Worm (Caenorhabditis elegans) whole organism, L2 larva: ENCODE measurements around the gene ssp-10.
A peak's percentile ranks its signal among the peaks of the same experiment; 100 is the strongest.

Source experiments
- C34F6.9 ChIP-seq: fragments of 150-350 bp; optimal IDR thresholded peaks from 2 replicates; lab custom pipeline; 2014; ENCODE audit warnings: missing biosample characterization, missing genetic modification characterization
- F13H6.1 ChIP-seq: sonication (generic microtip); optimal IDR thresholded peaks from 2 replicates; lab custom pipeline; 2016; ENCODE audit warnings: missing genetic modification characterization, missing compliant biosample characterization
- R02D3.7 ChIP-seq: fragments of 150-350 bp; optimal IDR thresholded peaks from 2 replicates; lab custom pipeline; 2014; ENCODE audit warnings: missing biosample characterization, missing genetic modification characterization
- Y55F3AM.14 ChIP-seq: fragments of 200-800 bp; sonication (Bioruptor generic); optimal IDR thresholded peaks from 2 replicates; lab custom pipeline; 2018; ENCODE audit warnings: mild to moderate bottlenecking, missing genetic modification characterization, missing compliant biosample characterization
- ZK546.5 ChIP-seq: sonication (generic microtip); optimal IDR thresholded peaks from 2 replicates; lab custom pipeline; 2017; ENCODE audit warnings: missing biosample characterization, missing genetic modification characterization
- alr-1 ChIP-seq: fragments of 150-350 bp; optimal IDR thresholded peaks from 2 replicates; lab custom pipeline; 2014; ENCODE audit warnings: missing biosample characterization, missing genetic modification characterization
- aly-2 ChIP-seq: fragments of 150-350 bp; optimal IDR thresholded peaks from 2 replicates; lab custom pipeline; 2014; ENCODE audit warnings: missing biosample characterization, missing genetic modification characterization
- ama-1 ChIP-seq: fragments of 150-350 bp; optimal IDR thresholded peaks from 2 replicates; lab custom pipeline; 2018; ENCODE audit warnings: inconsistent platforms
- blmp-1 ChIP-seq: sonication (generic microtip); optimal IDR thresholded peaks from 2 replicates; lab custom pipeline; 2017; ENCODE audit warnings: missing genetic modification characterization, mild to moderate bottlenecking, missing compliant biosample characterization, antibody characterized with exemption, moderate library complexity; ENCODE audit not compliant: insufficient read depth
- ceh-16 ChIP-seq: fragments of 150-350 bp; optimal IDR thresholded peaks from 2 replicates; lab custom pipeline; 2014; ENCODE audit warnings: missing biosample characterization, missing genetic modification characterization
- ceh-82 ChIP-seq: fragments of 150-350 bp; optimal IDR thresholded peaks from 2 replicates; lab custom pipeline; 2014; ENCODE audit warnings: missing biosample characterization, missing genetic modification characterization
- crh-2 ChIP-seq: sonication (generic microtip); optimal IDR thresholded peaks from 2 replicates; lab custom pipeline; 2017; ENCODE audit warnings: missing biosample characterization, missing genetic modification characterization
- dmd-4 ChIP-seq: sonication (generic microtip); optimal IDR thresholded peaks from 2 replicates; lab custom pipeline; 2017; ENCODE audit warnings: missing biosample characterization, missing genetic modification characterization
- egl-27 ChIP-seq: sonication (generic microtip); optimal IDR thresholded peaks from 3 replicates; lab custom pipeline; 2017; ENCODE audit warnings: missing biosample characterization, missing genetic modification reagents, missing genetic modification characterization
- elt-1 ChIP-seq: fragments of 150-350 bp; optimal IDR thresholded peaks from 2 replicates; lab custom pipeline; 2014; ENCODE audit warnings: missing biosample characterization, missing genetic modification characterization
- elt-3 ChIP-seq: sonication (generic microtip); optimal IDR thresholded peaks from 2 replicates; lab custom pipeline; 2017; ENCODE audit warnings: missing biosample characterization, missing genetic modification characterization
- fos-1 ChIP-seq: fragments of 150-350 bp; optimal IDR thresholded peaks from 2 replicates; lab custom pipeline; 2014; ENCODE audit warnings: missing biosample characterization, missing genetic modification characterization
- gmeb-1 ChIP-seq: fragments of 150-350 bp; optimal IDR thresholded peaks from 2 replicates; lab custom pipeline; 2014; ENCODE audit warnings: missing biosample characterization, missing genetic modification characterization
- lin-11 ChIP-seq: fragments of 150-350 bp; sonication (generic microtip); optimal IDR thresholded peaks from 2 replicates; lab custom pipeline; 2014; ENCODE audit warnings: missing biosample characterization, missing genetic modification characterization, inconsistent platforms, mixed read lengths
- lin-13 ChIP-seq: fragments of 150-350 bp; optimal IDR thresholded peaks from 2 replicates; lab custom pipeline; 2014; ENCODE audit warnings: missing biosample characterization, missing genetic modification reagents, missing genetic modification characterization
- lin-39 ChIP-seq: fragments of 150-350 bp; optimal IDR thresholded peaks from 2 replicates; lab custom pipeline; 2014; ENCODE audit warnings: missing biosample characterization, missing genetic modification reagents, missing genetic modification characterization
- lsy-2 ChIP-seq, 2 experiments: fragments of 150-350 bp in 1 of 2; sonication (generic microtip) in 1 of 2; optimal IDR thresholded peaks; 2 replicates each; lab custom pipeline; 2014 to 2017; ENCODE audit warnings: missing biosample characterization in 2 of 2, missing genetic modification characterization in 2 of 2
- mab-5 ChIP-seq: fragments of 150-350 bp; optimal IDR thresholded peaks from 2 replicates; lab custom pipeline; 2014; ENCODE audit warnings: missing biosample characterization, missing genetic modification characterization
- mbf-1 ChIP-seq: sonication (generic microtip); optimal IDR thresholded peaks from 2 replicates; lab custom pipeline; 2017; ENCODE audit warnings: missing biosample characterization, missing genetic modification characterization
- mdl-1 ChIP-seq, 2 experiments: fragments of 150-350 bp in 1 of 2; sonication (generic microtip) in 1 of 2; optimal IDR thresholded peaks; 2 replicates each; lab custom pipeline; 2017; ENCODE audit warnings: missing biosample characterization in 2 of 2, missing genetic modification characterization in 2 of 2
- nhr-10 ChIP-seq: sonication (generic microtip); optimal IDR thresholded peaks from 2 replicates; lab custom pipeline; 2017; ENCODE audit warnings: missing biosample characterization, missing genetic modification characterization
- nhr-11 ChIP-seq: fragments of 150-350 bp; optimal IDR thresholded peaks from 2 replicates; lab custom pipeline; 2014; ENCODE audit warnings: missing biosample characterization, missing genetic modification characterization
- nhr-12 ChIP-seq: fragments of 150-350 bp; optimal IDR thresholded peaks from 2 replicates; lab custom pipeline; 2014; ENCODE audit warnings: missing biosample characterization, missing genetic modification characterization
- nhr-129 ChIP-seq: fragments of 150-350 bp; optimal IDR thresholded peaks from 2 replicates; lab custom pipeline; 2014; ENCODE audit warnings: missing biosample characterization, missing genetic modification characterization
- nhr-21 ChIP-seq: fragments of 150-350 bp; optimal IDR thresholded peaks from 2 replicates; lab custom pipeline; 2014; ENCODE audit warnings: missing biosample characterization, missing genetic modification characterization
- nhr-23 ChIP-seq: fragments of 150-350 bp; optimal IDR thresholded peaks from 2 replicates; lab custom pipeline; 2014; ENCODE audit warnings: missing biosample characterization, missing genetic modification reagents, missing genetic modification characterization
- nhr-237 ChIP-seq: fragments of 150-350 bp; optimal IDR thresholded peaks from 2 replicates; lab custom pipeline; 2014; ENCODE audit warnings: missing biosample characterization, missing genetic modification characterization
- nhr-25 ChIP-seq: fragments of 150-350 bp; sonication (generic microtip); optimal IDR thresholded peaks from 3 replicates; lab custom pipeline; 2014; ENCODE audit warnings: missing biosample characterization, missing genetic modification characterization
- nhr-6 ChIP-seq: fragments of 150-350 bp; optimal IDR thresholded peaks from 2 replicates; lab custom pipeline; 2014; ENCODE audit warnings: missing biosample characterization, missing genetic modification characterization
- nhr-77 ChIP-seq: fragments of 150-350 bp; optimal IDR thresholded peaks from 2 replicates; lab custom pipeline; 2014; ENCODE audit warnings: missing biosample characterization, missing genetic modification characterization
- peb-1 ChIP-seq: fragments of 150-350 bp; optimal IDR thresholded peaks from 2 replicates; lab custom pipeline; 2014; ENCODE audit warnings: missing biosample characterization, missing genetic modification characterization
- sem-4 ChIP-seq: fragments of 150-350 bp; optimal IDR thresholded peaks from 2 replicates; lab custom pipeline; 2014; ENCODE audit warnings: missing biosample characterization, missing genetic modification reagents, missing genetic modification characterization
- skn-1 ChIP-seq: sonication (generic microtip); optimal IDR thresholded peaks from 2 replicates; lab custom pipeline; 2017; ENCODE audit warnings: missing biosample characterization, missing genetic modification characterization
- sma-3 ChIP-seq: sonication (generic microtip); optimal IDR thresholded peaks from 2 replicates; lab custom pipeline; 2016; ENCODE audit warnings: missing genetic modification reagents, missing genetic modification characterization, missing compliant biosample characterization
- sma-9 ChIP-seq, 2 experiments: fragments of 150-350 bp in 1 of 2; sonication (generic microtip) in 1 of 2; optimal IDR thresholded peaks; 2 replicates each; lab custom pipeline; 2014 to 2016; ENCODE audit warnings: missing genetic modification characterization in 2 of 2, mild to moderate bottlenecking in 1 of 2, missing biosample characterization in 1 of 2, missing compliant biosample characterization in 1 of 2, missing genetic modification reagents in 1 of 2, moderate library complexity in 1 of 2
- snpc-4 ChIP-seq: fragments of 150-350 bp; optimal IDR thresholded peaks from 2 replicates; lab custom pipeline; 2014; ENCODE audit warnings: missing biosample characterization, missing genetic modification characterization
- unc-39 ChIP-seq: fragments of 150-350 bp; optimal IDR thresholded peaks from 2 replicates; lab custom pipeline; 2014; ENCODE audit warnings: missing biosample characterization, missing genetic modification characterization
- unc-55 ChIP-seq: fragments of 150-350 bp; sonication (generic microtip); optimal IDR thresholded peaks from 3 replicates; lab custom pipeline; 2014; ENCODE audit warnings: missing biosample characterization, missing genetic modification reagents, missing genetic modification characterization
- unc-62 ChIP-seq: fragments of 150-350 bp; optimal IDR thresholded peaks from 2 replicates; lab custom pipeline; 2014; ENCODE audit warnings: missing biosample characterization, missing genetic modification reagents, missing genetic modification characterization
- zag-1 ChIP-seq: fragments of 150-350 bp; optimal IDR thresholded peaks from 2 replicates; lab custom pipeline; 2014; ENCODE audit warnings: missing biosample characterization, missing genetic modification characterization
- ztf-4 ChIP-seq: fragments of 150-350 bp; optimal IDR thresholded peaks from 2 replicates; lab custom pipeline; 2014; ENCODE audit warnings: missing biosample characterization, missing genetic modification characterization

Gene ssp-10

DNA sequence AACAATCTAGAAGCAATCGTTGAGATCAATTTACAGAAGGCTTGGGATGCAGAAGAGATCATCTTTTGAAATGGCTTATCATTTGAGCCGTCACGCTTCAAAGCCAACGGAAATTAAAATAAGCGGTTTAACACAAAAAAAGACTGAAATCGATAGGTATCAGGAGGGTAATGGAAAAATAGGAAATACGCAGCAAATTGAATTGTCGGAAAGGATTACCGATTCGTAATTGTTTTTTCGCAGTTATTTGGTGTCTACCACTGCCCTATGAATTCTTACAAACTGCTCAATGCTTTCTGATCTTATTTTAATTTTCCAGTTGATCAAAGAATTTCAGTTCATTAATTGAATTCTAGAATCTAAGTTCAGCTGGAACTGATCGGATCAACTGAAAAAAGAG lies 39.3 kb downstream of the ssp-10 start:
- TF ChIP-seq ceh-16 (tag; lab: Kevin White, UChicago) (no peak), peb-1 (tag; lab: Kevin White, UChicago) (no peak), unc-62 (GFP tag; lab: Kevin White, UChicago) (no peak), mab-5 (tag; lab: Kevin White, UChicago) (no peak), nhr-10 (tag; lab: Kevin White, UChicago) (no peak), ZK546.5 (no peak), ama-1 (lab: Kevin White, UChicago) (no peak), mdl-1 (tag; optimal IDR thresholded peaks at IDR 0.05; lab: Kevin White, UChicago) (no peak), ceh-82 (tag; lab: Kevin White, UChicago) (no peak), nhr-77 (tag; lab: Kevin White, UChicago) (no peak), F13H6.1 (tag; lab: Kevin White, UChicago) (no peak), crh-2 (tag; lab: Kevin White, UChicago) (no peak), zag-1 (tag; lab: Kevin White, UChicago) (no peak), lin-39 (tag; lab: Kevin White, UChicago) (no peak), sma-9 (GFP tag; optimal IDR thresholded peaks at IDR 0.05; lab: Kevin White, UChicago) (no peak), sma-9 (tag; optimal IDR thresholded peaks at IDR 0.05; lab: Kevin White, UChicago) (no peak), egl-27 (tag; lab: Kevin White, UChicago) (no peak), elt-3 (tag; lab: Kevin White, UChicago) (no peak)

DNA sequence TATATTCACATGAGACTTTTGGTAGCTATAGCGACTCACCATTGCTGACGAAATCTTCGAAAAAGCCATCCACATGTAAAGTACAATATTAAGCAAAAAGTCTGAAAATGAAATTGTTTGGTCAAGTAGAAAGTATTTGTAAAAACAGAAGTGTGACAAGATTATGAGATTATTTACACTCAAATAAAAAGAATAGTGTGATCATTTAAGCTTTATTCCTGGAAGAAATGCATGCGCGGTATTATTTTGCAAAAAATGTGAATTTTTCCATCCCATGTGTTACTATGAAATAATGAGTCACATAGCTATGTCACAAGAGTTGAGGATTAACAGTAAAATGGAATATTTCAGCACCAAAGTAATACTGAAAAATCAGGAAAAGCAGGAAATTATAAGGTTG lies 40.2 kb downstream of the ssp-10 start, which contains the start of gene dct-15:
Gene dct-15, minus strand, starts transcription at position 101 of the 400 bp plus-strand sequence.
- no peak for TF ChIP-seq skn-1 (tag; lab: Kevin White, UChicago)
- no peak for TF ChIP-seq nhr-21 (tag; lab: Kevin White, UChicago)
- TF ChIP-seq nhr-23 (tag; lab: Kevin White, UChicago) = no peak
- no peak for TF ChIP-seq unc-62 (GFP tag; lab: Kevin White, UChicago)
- no peak for TF ChIP-seq R02D3.7 (tag; lab: Kevin White, UChicago)
- TF ChIP-seq F13H6.1 (tag; lab: Kevin White, UChicago) = no peak
- no peak for TF ChIP-seq egl-27 (tag; lab: Kevin White, UChicago)
- no peak for TF ChIP-seq elt-3 (tag; lab: Kevin White, UChicago)
- TF ChIP-seq mab-5 (tag; lab: Kevin White, UChicago) = no peak
- TF ChIP-seq nhr-6 (tag; lab: Kevin White, UChicago) = no peak
- TF ChIP-seq, all 48 proteins: peak for 0

DNA sequence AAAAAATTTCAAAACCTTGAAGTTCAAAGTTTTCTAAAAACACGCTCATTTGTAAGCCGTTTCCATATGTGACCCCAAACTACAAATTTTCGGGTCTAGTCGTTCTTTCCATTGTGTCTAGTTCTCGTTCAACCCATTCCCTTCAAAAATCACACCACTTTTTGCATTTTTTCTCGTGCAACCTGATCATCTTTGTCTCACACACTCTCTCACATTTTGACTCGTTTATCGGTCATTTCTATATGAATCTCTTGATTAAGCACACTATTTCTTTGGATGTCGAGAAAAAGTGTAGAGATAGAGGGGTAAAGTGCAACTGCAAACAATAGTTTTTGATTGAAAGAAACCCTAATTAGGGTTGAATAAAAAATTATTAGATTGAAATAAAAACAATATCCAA lies 47.3 kb downstream of the ssp-10 start:
- TF ChIP-seq nhr-6 (tag; lab: Kevin White, UChicago) (peak; percentile 8), lin-39 (tag; lab: Kevin White, UChicago) (no peak), mbf-1 (tag; lab: Kevin White, UChicago) (no peak), snpc-4 (tag; lab: Kevin White, UChicago) (no peak), nhr-237 (tag; lab: Kevin White, UChicago) (no peak), unc-62 (GFP tag; lab: Kevin White, UChicago) (no peak), elt-1 (tag; lab: Kevin White, UChicago) (no peak), lin-13 (peak; percentile 51), lsy-2 (tag; optimal IDR thresholded peaks at IDR 0.05; lab: Kevin White, UChicago) (peak in 1 of 2 experiments; percentile 67), peb-1 (tag; lab: Kevin White, UChicago) (no peak), nhr-77 (tag; lab: Kevin White, UChicago) (no peak), dmd-4 (no peak), nhr-129 (tag; lab: Kevin White, UChicago) (peak; percentile 62), egl-27 (tag; lab: Kevin White, UChicago) (peak; percentile 22), elt-3 (tag; lab: Kevin White, UChicago) (no peak), F13H6.1 (tag; lab: Kevin White, UChicago) (peak; percentile 79), nhr-11 (tag; lab: Kevin White, UChicago) (no peak), mab-5 (tag; lab: Kevin White, UChicago) (peak; percentile 16), lin-11 (tag; lab: Kevin White, UChicago) (no peak), mdl-1 (tag; optimal IDR thresholded peaks at IDR 0.05; lab: Kevin White, UChicago) (peak in 1 of 2 experiments; percentile 28), unc-39 (tag; lab: Kevin White, UChicago) (no peak), ZK546.5 (no peak), nhr-10 (tag; lab: Kevin White, UChicago) (no peak), C34F6.9 (tag; lab: Kevin White, UChicago) (peak; percentile 58), nhr-23 (tag; lab: Kevin White, UChicago) (no peak), nhr-12 (tag; lab: Kevin White, UChicago) (no peak), skn-1 (tag; lab: Kevin White, UChicago) (no peak), Y55F3AM.14 (no peak), blmp-1 (tag; lab: Kevin White, UChicago) (peak; percentile 37), unc-55 (no peak), ceh-82 (tag; lab: Kevin White, UChicago) (no peak), nhr-25 (tag; lab: Kevin White, UChicago) (peak; percentile 65), fos-1 (tag; lab: Kevin White, UChicago) (peak; percentile 85), sma-9 (GFP tag; optimal IDR thresholded peaks at IDR 0.05; lab: Kevin White, UChicago) (peak; percentile 88), sma-9 (tag; optimal IDR thresholded peaks at IDR 0.05; lab: Kevin White, UChicago) (no peak), alr-1 (no peak), ztf-4 (no peak), crh-2 (tag; lab: Kevin White, UChicago) (peak; percentile 81), sem-4 (no peak), gmeb-1 (tag; lab: Kevin White, UChicago) (peak; percentile 52), ama-1 (lab: Kevin White, UChicago) (no peak), sma-3 (peak; percentile 60), aly-2 (tag; lab: Kevin White, UChicago) (no peak)
